Worm (Caenorhabditis elegans): Measurements from ENCODE around the gene tbc-3.
"Not testable (repeated sequence)": the region's sequence is repeated elsewhere in the genome, so short reads cannot be mapped to it uniquely, and the experiment has no call there.

The tbc-3 gene

DNA sequence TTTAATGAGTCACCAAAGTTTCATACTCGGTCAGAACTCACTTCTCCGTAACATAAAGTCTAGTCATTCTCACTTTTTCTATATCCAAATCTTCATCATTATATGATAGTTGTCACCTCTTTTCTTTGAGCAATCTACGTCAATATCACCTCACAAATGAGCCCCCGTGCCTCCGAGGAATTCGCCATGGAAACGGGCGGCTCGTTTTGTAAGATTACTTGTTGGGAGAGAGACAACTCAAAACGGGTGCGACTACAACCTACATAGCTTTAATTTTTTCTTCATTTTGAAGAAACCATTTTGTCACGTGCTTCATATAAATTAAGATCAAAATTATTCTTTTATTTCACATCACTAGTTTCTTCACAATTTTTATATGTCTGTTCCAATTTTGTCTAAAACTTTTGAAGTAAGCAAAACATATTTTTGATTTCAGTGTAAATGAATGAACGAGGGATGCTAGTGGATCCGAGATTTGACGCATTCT, 19.9 kb upstream of the tbc-3 start, which contains the start of gene nhr-4:
nhr-4 (plus strand) TSS at position 437 of the 487 bp plus-strand sequence.
- no peak for TF ChIP-seq med-1 (GFP tag; optimal IDR thresholded peaks at IDR 0.05; ENCODE audit: insufficient read depth)
- no peak for TF ChIP-seq ztf-23 (GFP tag; IDR thresholded peaks at IDR 0.05)
- TF ChIP-seq T22C8.4 (GFP tag; IDR thresholded peaks at IDR 0.05): no peak
- TF ChIP-seq flt-1 (GFP tag; IDR thresholded peaks at IDR 0.05): no peak
- TF ChIP-seq ztf-29 (GFP tag; IDR thresholded peaks at IDR 0.05): no peak
- TF ChIP-seq tab-1 (GFP tag; IDR thresholded peaks at IDR 0.05): no peak
- TF ChIP-seq ref-1 (GFP tag; conservative IDR thresholded peaks at IDR 0.05): no peak
- no peak for TF ChIP-seq klf-2 (GFP tag; conservative IDR thresholded peaks at IDR 0.05)
- TF ChIP-seq cog-1 (tag; optimal IDR thresholded peaks at IDR 0.05): no peak

DNA sequence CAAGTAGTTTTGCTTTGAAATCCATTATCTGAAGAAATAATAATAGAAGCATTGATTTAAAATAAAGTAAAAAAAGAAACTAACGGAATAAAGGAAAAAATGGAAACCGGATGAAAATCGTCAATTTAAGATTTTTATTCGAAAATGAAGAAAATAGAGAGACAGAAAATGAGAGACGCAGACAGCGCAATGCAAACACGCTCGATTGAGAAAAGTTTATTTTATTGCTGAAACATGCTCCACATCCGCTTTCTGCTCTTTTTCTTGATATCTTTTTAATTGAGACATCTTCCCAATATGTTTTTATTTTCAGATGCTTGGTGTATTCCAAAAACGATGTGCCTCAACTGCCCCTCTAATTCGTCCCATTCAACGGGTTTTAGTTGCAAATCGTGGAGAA, 14.6 kb upstream of the tbc-3 start, which contains the start of the genes prp-18 and mccc-1:
prp-18 (minus strand) TSS at position 127 of the 400 bp plus-strand sequence.
mccc-1 (plus strand) TSS at position 314 of the 400 bp plus-strand sequence.
- TF ChIP-seq ztf-23 (GFP tag; IDR thresholded peaks at IDR 0.05) (no peak), T22C8.4 (GFP tag; IDR thresholded peaks at IDR 0.05) (no peak), klf-2 (GFP tag; conservative IDR thresholded peaks at IDR 0.05) (no peak), med-1 (GFP tag; optimal IDR thresholded peaks at IDR 0.05; ENCODE audit: insufficient read depth) (no peak), ztf-29 (GFP tag; IDR thresholded peaks at IDR 0.05) (no peak), ref-1 (GFP tag; conservative IDR thresholded peaks at IDR 0.05) (no peak), flt-1 (GFP tag; IDR thresholded peaks at IDR 0.05) (no peak), cog-1 (tag; optimal IDR thresholded peaks at IDR 0.05) (no peak), tab-1 (GFP tag; IDR thresholded peaks at IDR 0.05) (no peak)

DNA sequence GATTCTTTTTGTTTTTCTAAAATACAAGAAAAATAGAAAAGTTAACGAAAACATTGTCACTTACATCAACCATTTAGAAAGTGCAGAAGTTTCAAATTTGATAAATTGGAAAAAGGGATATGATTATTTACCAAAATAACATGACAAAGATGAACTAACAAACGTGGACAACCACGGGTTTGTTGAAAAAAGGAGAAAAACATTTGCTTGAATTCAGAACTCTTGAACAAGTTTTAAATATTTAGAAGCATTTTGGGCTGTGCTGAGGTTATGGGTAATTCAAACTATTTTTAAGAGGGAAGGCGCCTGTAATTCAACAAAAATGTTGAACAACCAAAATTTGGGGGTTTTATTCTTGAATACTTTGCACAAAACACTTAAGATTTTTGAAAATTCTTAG, 9.0 kb upstream of the tbc-3 start, which contains the start of gene ttbk-3:
ttbk-3 (minus strand) TSS at position 101 of the 400 bp plus-strand sequence.
- no peak for TF ChIP-seq ztf-29 (GFP tag; IDR thresholded peaks at IDR 0.05)
- no peak for TF ChIP-seq cog-1 (tag; optimal IDR thresholded peaks at IDR 0.05)
- TF ChIP-seq ztf-23 (GFP tag; IDR thresholded peaks at IDR 0.05): no peak
- no peak for TF ChIP-seq tab-1 (GFP tag; IDR thresholded peaks at IDR 0.05)
- TF ChIP-seq T22C8.4 (GFP tag; IDR thresholded peaks at IDR 0.05): no peak
- TF ChIP-seq klf-2 (GFP tag; conservative IDR thresholded peaks at IDR 0.05): no peak
- TF ChIP-seq flt-1 (GFP tag; IDR thresholded peaks at IDR 0.05): no peak
- TF ChIP-seq med-1 (GFP tag; optimal IDR thresholded peaks at IDR 0.05; ENCODE audit: insufficient read depth): no peak
- no peak for TF ChIP-seq ref-1 (GFP tag; conservative IDR thresholded peaks at IDR 0.05)

DNA sequence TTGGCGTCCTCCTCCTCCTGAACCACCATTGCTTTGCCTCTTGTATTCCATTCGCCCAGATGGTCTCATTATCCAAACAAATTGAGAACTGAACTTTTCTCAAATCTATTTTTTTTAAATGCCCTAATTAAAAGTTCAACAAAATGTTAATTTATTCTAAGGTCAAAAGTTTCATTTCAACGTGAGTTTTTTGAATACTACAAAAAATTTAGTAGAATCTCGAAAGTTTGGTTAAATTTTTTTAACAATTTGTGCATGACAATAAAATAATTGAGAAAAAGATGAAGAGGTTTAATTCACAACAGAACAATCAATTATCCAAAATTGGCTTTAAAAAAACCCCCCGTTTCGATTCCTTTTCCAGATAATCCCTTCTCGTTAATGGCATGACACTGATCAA, 6.9 kb upstream of the tbc-3 start, which contains the start of gene F32B6.4:
F32B6.4 (minus strand) TSS at position 101 of the 400 bp plus-strand sequence.
- TF ChIP-seq ztf-23 (GFP tag; IDR thresholded peaks at IDR 0.05) (no peak), tab-1 (GFP tag; IDR thresholded peaks at IDR 0.05) (no peak), flt-1 (GFP tag; IDR thresholded peaks at IDR 0.05) (no peak), klf-2 (GFP tag; conservative IDR thresholded peaks at IDR 0.05) (no peak), ztf-29 (GFP tag; IDR thresholded peaks at IDR 0.05) (no peak), cog-1 (tag; optimal IDR thresholded peaks at IDR 0.05) (no peak), med-1 (GFP tag; optimal IDR thresholded peaks at IDR 0.05; ENCODE audit: insufficient read depth) (no peak), T22C8.4 (GFP tag; IDR thresholded peaks at IDR 0.05) (no peak), ref-1 (GFP tag; conservative IDR thresholded peaks at IDR 0.05) (no peak)

DNA sequence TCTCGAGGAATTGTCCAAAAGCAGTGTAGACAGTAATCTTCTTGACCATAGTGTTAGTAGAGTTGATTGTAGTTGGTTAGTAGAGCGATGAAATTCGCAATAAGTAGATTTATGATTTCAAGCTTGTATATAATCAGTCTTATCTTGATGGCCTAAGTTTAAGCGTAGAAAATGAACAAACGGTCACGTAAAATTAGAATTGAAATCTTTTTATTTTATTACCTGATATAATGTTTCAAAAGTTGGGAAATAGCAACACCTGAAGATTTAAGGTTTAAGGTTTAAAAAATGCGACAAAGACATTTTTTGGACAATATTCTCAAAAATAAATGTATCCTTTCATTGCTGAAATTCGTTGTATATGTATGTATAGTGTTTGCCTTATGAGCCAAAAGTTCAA, 5.2 kb upstream of the tbc-3 start, which contains the start of gene sss-1:
sss-1 (minus strand) TSS at position 101 of the 400 bp plus-strand sequence.
- TF ChIP-seq ref-1 (GFP tag; conservative IDR thresholded peaks at IDR 0.05); flt-1 (GFP tag; IDR thresholded peaks at IDR 0.05); ztf-23 (GFP tag; IDR thresholded peaks at IDR 0.05): not testable (repeated sequence)

DNA sequence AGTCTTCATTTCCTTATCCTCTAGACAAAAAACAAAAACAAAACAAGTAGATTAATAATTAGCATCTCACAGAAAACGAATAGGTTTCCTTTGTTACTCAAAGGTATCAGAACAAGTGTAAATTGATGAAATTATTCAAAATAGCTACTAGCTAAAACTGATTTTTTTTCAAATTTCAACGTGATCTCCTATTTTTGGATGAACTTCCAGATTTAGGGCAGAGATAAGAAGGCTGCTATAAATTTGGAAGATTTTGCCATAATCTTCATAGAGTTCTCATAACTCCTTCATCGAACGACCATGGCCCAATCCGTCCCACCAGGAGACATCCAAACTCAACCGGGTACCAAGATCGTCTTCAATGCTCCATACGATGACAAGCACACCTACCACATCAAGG, 4.5 kb upstream of the tbc-3 start, which contains the start of gene msp-77:
msp-77 (plus strand) TSS at position 301 of the 400 bp plus-strand sequence.
- not testable (repeated sequence) for TF ChIP-seq klf-2 (GFP tag; conservative IDR thresholded peaks at IDR 0.05); T22C8.4 (GFP tag; IDR thresholded peaks at IDR 0.05); ref-1 (GFP tag; conservative IDR thresholded peaks at IDR 0.05)

DNA sequence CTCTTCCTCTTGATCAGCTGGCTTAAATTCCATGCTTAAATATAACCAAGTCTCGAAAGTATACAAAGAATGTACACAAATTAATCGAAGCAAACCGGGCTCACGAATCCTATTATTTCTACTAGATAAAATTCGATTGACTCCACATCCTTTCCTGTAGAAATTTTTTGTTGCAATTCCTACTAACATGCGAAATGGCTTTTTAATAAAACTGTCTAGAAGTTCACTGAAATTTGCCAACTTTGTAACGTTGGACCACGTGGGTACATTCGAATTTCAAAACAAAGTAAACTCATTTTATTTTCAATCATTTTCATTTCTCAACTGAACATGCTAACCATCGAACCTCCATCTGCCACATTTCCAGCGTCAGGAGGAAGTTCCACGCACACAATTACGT, 3.7 kb upstream of the tbc-3 start, which contains the start of gene ssp-32:
ssp-32 (plus strand) TSS at position 301 of the 400 bp plus-strand sequence.
- TF ChIP-seq ztf-23 (GFP tag; IDR thresholded peaks at IDR 0.05) (no peak), T22C8.4 (GFP tag; IDR thresholded peaks at IDR 0.05) (no peak), tab-1 (GFP tag; IDR thresholded peaks at IDR 0.05) (no peak), ref-1 (GFP tag; conservative IDR thresholded peaks at IDR 0.05) (no peak), flt-1 (GFP tag; IDR thresholded peaks at IDR 0.05) (no peak), cog-1 (tag; optimal IDR thresholded peaks at IDR 0.05) (no peak), ztf-29 (GFP tag; IDR thresholded peaks at IDR 0.05) (no peak)

DNA sequence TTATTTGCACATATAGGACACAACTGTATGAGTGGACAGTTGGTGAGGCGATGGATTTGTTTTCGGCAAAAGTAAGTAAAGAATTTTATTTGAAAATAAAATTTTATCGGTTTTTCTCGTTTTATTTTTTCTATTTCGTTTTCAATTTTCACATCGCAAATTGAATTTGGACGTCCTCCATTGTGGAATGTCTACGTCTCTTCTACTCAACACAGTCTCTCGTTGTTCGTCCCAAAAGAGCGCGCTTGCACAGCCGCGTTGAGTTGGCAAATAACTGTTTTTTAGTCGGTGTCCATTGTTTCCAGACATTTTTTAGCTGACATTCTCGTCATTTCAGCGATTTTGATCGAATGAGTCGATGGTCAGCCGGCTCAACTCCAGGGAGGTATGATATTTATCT, 415 bp downstream of the tbc-3 start:
- TF ChIP-seq klf-2 (GFP tag; conservative IDR thresholded peaks at IDR 0.05) (no peak), ref-1 (GFP tag; conservative IDR thresholded peaks at IDR 0.05) (no peak), tab-1 (GFP tag; IDR thresholded peaks at IDR 0.05) (no peak), ztf-29 (GFP tag; IDR thresholded peaks at IDR 0.05) (no peak), flt-1 (GFP tag; IDR thresholded peaks at IDR 0.05) (no peak), cog-1 (tag; optimal IDR thresholded peaks at IDR 0.05) (no peak), T22C8.4 (GFP tag; IDR thresholded peaks at IDR 0.05) (no peak), med-1 (GFP tag; optimal IDR thresholded peaks at IDR 0.05; ENCODE audit: insufficient read depth) (no peak), ztf-23 (GFP tag; IDR thresholded peaks at IDR 0.05) (no peak)

DNA sequence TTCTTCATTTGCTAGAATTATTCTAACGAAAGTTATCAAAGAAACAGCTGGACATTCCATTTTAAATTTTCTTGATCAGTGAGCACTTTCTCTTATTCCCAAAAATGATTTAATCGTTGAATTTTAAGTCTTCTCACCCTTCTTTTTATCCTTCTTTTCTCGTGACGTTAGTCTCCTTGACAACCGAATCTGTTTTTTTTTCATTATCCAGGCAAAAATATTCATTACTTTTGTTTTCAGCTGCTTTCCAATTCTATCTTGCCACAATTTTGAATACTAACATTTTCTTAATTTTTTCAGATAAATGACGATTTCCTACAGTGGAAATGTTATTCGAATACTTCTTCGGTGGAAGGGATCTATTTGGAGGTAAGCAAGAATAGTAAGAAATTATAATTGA, 4.8 kb downstream of the tbc-3 start, which contains the start of gene best-13:
best-13 (plus strand) TSS at position 301 of the 400 bp plus-strand sequence.
- TF ChIP-seq flt-1 (GFP tag; IDR thresholded peaks at IDR 0.05) (no peak), cog-1 (tag; optimal IDR thresholded peaks at IDR 0.05) (no peak), T22C8.4 (GFP tag; IDR thresholded peaks at IDR 0.05) (no peak)

DNA sequence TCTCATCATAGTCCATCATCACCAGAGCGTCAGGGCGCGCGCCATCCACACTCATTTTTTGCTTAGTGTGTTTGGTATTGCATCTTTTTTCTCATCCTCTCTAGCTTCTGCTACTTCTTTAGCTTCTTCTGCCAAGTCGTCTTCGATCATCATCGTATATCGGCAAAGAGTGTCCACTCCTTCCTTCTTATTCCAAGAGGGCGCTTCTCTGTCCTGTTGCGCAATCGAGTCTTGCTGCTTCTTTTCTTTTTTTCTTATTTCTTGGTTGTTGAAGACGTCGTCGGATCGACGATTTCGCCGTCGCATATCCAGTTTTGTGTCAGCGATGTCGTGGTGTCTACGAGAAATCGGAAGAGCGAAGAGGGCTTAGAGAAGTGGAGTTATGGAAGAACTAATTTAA, 14.3 kb downstream of the tbc-3 start:
- TF ChIP-seq ref-1 (GFP tag; conservative IDR thresholded peaks at IDR 0.05) (no peak), cog-1 (tag; optimal IDR thresholded peaks at IDR 0.05) (no peak), klf-2 (GFP tag; conservative IDR thresholded peaks at IDR 0.05) (no peak), tab-1 (GFP tag; IDR thresholded peaks at IDR 0.05) (no peak), ztf-23 (GFP tag; IDR thresholded peaks at IDR 0.05) (no peak), T22C8.4 (GFP tag; IDR thresholded peaks at IDR 0.05) (no peak), med-1 (GFP tag; optimal IDR thresholded peaks at IDR 0.05; ENCODE audit: insufficient read depth) (no peak), flt-1 (GFP tag; IDR thresholded peaks at IDR 0.05) (no peak), ztf-29 (GFP tag; IDR thresholded peaks at IDR 0.05) (no peak)

Data from whole organism, midembryonic.